Worm (Caenorhabditis elegans): Measurements from ENCODE around the gene pals-37.

ce11 chrV:12402355-12402754, 39.0 kb downstream of the pals-37 start, which contains the start of gene K01D12.8:
- no peak for TF ChIP-seq dao-5 (tag; optimal IDR thresholded peaks at IDR 0.05)
- no peak for TF ChIP-seq him-1 (tag; optimal IDR thresholded peaks at IDR 0.05)

All from whole organism, L4/young adult.